Comparison of ENCODE assay signal across 3 worm cellular contexts in genomic region chrIII:3918569-3918968, ce11.
TF ChIP-seq lines count a peak whose summit lies in the region.

Gene ZK1058.3, plus strand, starts transcription at chrIII:3918869.

TF ChIP-seq in whole organism, L4 larva, 104 proteins besides CTCF, POLR2A, EP300 and RAD21:
- no peak for TF ChIP-seq cey-2 (tag; optimal IDR thresholded peaks at IDR 0.05; lab: Kevin White, UChicago; ENCODE audit: borderline replicate concordance, insufficient read depth)
- no peak for TF ChIP-seq egl-43 (GFP tag; IDR thresholded peaks at IDR 0.05; lab: Robert Waterston, UW)
- TF ChIP-seq gei-8 (GFP tag; optimal IDR thresholded peaks at IDR 0.05; lab: Kevin White, UChicago), result no peak
- TF ChIP-seq jun-1 (tag; optimal IDR thresholded peaks at IDR 0.05; lab: Kevin White, UChicago), result no peak
- TF ChIP-seq nhr-111 (GFP tag; optimal IDR thresholded peaks at IDR 0.05; lab: Kevin White, UChicago), result no peak
- no peak for TF ChIP-seq Y75B8A.6 (GFP tag; IDR thresholded peaks at IDR 0.05; lab: Robert Waterston, UW)
- no peak for TF ChIP-seq arid-1 (GFP tag; conservative IDR thresholded peaks at IDR 0.05; lab: Robert Waterston, UW)
- no peak for TF ChIP-seq rbr-2 (tag; optimal IDR thresholded peaks at IDR 0.05; lab: Kevin White, UChicago)
- no peak for TF ChIP-seq R02D3.7 (tag; optimal IDR thresholded peaks at IDR 0.05; lab: Kevin White, UChicago)
- TF ChIP-seq aly-2 (tag; optimal IDR thresholded peaks at IDR 0.05; lab: Kevin White, UChicago), result no peak
- no peak for TF ChIP-seq Y5F2A.4 (GFP tag; optimal IDR thresholded peaks at IDR 0.05; lab: Kevin White, UChicago)
- TF ChIP-seq unc-62 (GFP tag; optimal IDR thresholded peaks at IDR 0.05 in 1 of 2; lab: Kevin White, UChicago), result peak in 1 of 2 experiments; percentile 77
- no peak for TF ChIP-seq unc-62 (tag; optimal IDR thresholded peaks at IDR 0.05; lab: Kevin White, UChicago)
- no peak for TF ChIP-seq lin-13 (GFP tag; optimal IDR thresholded peaks at IDR 0.05; lab: Kevin White, UChicago)
- TF ChIP-seq vab-7 (GFP tag; IDR thresholded peaks at IDR 0.05; lab: Robert Waterston, UW), result no peak
- TF ChIP-seq zfp-3 (GFP tag; conservative IDR thresholded peaks at IDR 0.05; lab: Robert Waterston, UW), result 0 out of 2 replicates have a peak, but pooled peaks have one; percentile 37
TF ChIP-seq in whole organism, L4 larva: peak in this region for 2.

TF ChIP-seq in whole organism, mixed stage, embryonic, 35 proteins besides CTCF, POLR2A, EP300 and RAD21:
- no peak for TF ChIP-seq cnd-1 (tag; optimal IDR thresholded peaks at IDR 0.05; lab: Kevin White, UChicago)
- TF ChIP-seq ces-1 (GFP tag; optimal IDR thresholded peaks at IDR 0.05; lab: Kevin White, UChicago), result peak; percentile 8

TF ChIP-seq in whole organism, young adult, 124 proteins besides CTCF, POLR2A, EP300 and RAD21:
- no peak for TF ChIP-seq ceh-58 (GFP tag; IDR thresholded peaks at IDR 0.05; lab: Robert Waterston, UW)
- no peak for TF ChIP-seq Y95B8A.8 (GFP tag; IDR thresholded peaks at IDR 0.05; lab: Robert Waterston, UW)
- TF ChIP-seq lin-40 (tag; optimal IDR thresholded peaks at IDR 0.05; lab: Kevin White, UChicago), result no peak
- peak; percentile 1 for TF ChIP-seq tlf-1 (GFP tag; optimal IDR thresholded peaks at IDR 0.05; lab: Kevin White, UChicago)
- no peak for TF ChIP-seq xnd-1 (tag; optimal IDR thresholded peaks at IDR 0.05; lab: Kevin White, UChicago)
- TF ChIP-seq snpc-1.3 (tag; optimal IDR thresholded peaks at IDR 0.05; lab: Kevin White, UChicago; ENCODE audit: insufficient read depth), result no peak
- TF ChIP-seq madf-6 (GFP tag; IDR thresholded peaks at IDR 0.05; lab: Robert Waterston, UW), result 0 out of 2 replicates have a peak, but pooled peaks have one; percentile 42
- TF ChIP-seq cebp-1 (GFP tag; IDR thresholded peaks at IDR 0.05; lab: Robert Waterston, UW), result no peak
- TF ChIP-seq cebp-1 (tag; optimal IDR thresholded peaks at IDR 0.05; lab: Kevin White, UChicago), result no peak
- no peak for TF ChIP-seq attf-5 (GFP tag; optimal IDR thresholded peaks at IDR 0.05; lab: Kevin White, UChicago)
- TF ChIP-seq nhr-80 (tag; optimal IDR thresholded peaks at IDR 0.05; lab: Kevin White, UChicago), result no peak
- TF ChIP-seq egl-18 (GFP tag; IDR thresholded peaks at IDR 0.05; lab: Robert Waterston, UW), result no peak
- no peak for TF ChIP-seq madf-8 (GFP tag; conservative IDR thresholded peaks at IDR 0.05; lab: Robert Waterston, UW)
- TF ChIP-seq unc-62 (GFP tag; optimal IDR thresholded peaks at IDR 0.05; lab: Kevin White, UChicago), result no peak
- no peak for TF ChIP-seq nhr-90 (tag; optimal IDR thresholded peaks at IDR 0.05; lab: Kevin White, UChicago)
- no peak for TF ChIP-seq cebp-2 (GFP tag; IDR thresholded peaks at IDR 0.05; lab: Robert Waterston, UW)
- TF ChIP-seq zim-3 (tag; optimal IDR thresholded peaks at IDR 0.05; lab: Kevin White, UChicago), result no peak
- TF ChIP-seq B0336.3 (GFP tag; IDR thresholded peaks at IDR 0.05; lab: Robert Waterston, UW), result 0 out of 2 replicates have a peak, but pooled peaks have one; percentile 20
- TF ChIP-seq sdz-38 (tag; optimal IDR thresholded peaks at IDR 0.05; lab: Kevin White, UChicago), result no peak
- TF ChIP-seq lin-26 (GFP tag; IDR thresholded peaks at IDR 0.05; lab: Robert Waterston, UW), result no peak
- TF ChIP-seq Y79H2A.3 (GFP tag; conservative IDR thresholded peaks at IDR 0.05; lab: Robert Waterston, UW), result no peak
- 0 out of 2 replicates have a peak, but pooled peaks have one; percentile 33 for TF ChIP-seq B0019.2 (GFP tag; conservative IDR thresholded peaks at IDR 0.05; lab: Robert Waterston, UW)
- no peak for TF ChIP-seq mes-4 (tag; optimal IDR thresholded peaks at IDR 0.05; lab: Kevin White, UChicago)
- no peak for TF ChIP-seq nfya-1 (tag; optimal IDR thresholded peaks at IDR 0.05; lab: Kevin White, UChicago; ENCODE audit: borderline replicate concordance, insufficient read depth)
- TF ChIP-seq hsf-1 (GFP tag; IDR thresholded peaks at IDR 0.05; lab: Robert Waterston, UW), result peak; percentile 55; the same call in 1 of the 2 replicates
- no peak for TF ChIP-seq mxl-1 (tag; optimal IDR thresholded peaks at IDR 0.05; lab: Kevin White, UChicago)
- TF ChIP-seq attf-3 (GFP tag; conservative IDR thresholded peaks at IDR 0.05; lab: Robert Waterston, UW), result no peak
- no peak for TF ChIP-seq ekl-4 (GFP tag; IDR thresholded peaks at IDR 0.05; lab: Robert Waterston, UW)
- no peak for TF ChIP-seq ceh-100 (GFP tag; IDR thresholded peaks at IDR 0.05; lab: Robert Waterston, UW)
- no peak for TF ChIP-seq lsl-1 (GFP tag; optimal IDR thresholded peaks at IDR 0.05; lab: Kevin White, UChicago)
- TF ChIP-seq rcor-1 (GFP tag; IDR thresholded peaks at IDR 0.05; lab: Robert Waterston, UW), result 0 out of 2 replicates have a peak, but pooled peaks have one; percentile 11
- TF ChIP-seq ztf-22 (GFP tag; optimal IDR thresholded peaks at IDR 0.05; lab: Kevin White, UChicago), result no peak
- TF ChIP-seq nfyb-1 (GFP tag; IDR thresholded peaks at IDR 0.05; lab: Robert Waterston, UW), result no peak
- no peak for TF ChIP-seq attf-6 (GFP tag; IDR thresholded peaks at IDR 0.05; lab: Robert Waterston, UW)
- no peak for TF ChIP-seq akir-1 (GFP tag; optimal IDR thresholded peaks at IDR 0.05; lab: Kevin White, UChicago)
